Worm (Caenorhabditis elegans) whole organism, midembryonic: Measurements from ENCODE around the gene C35B8.3.

ENCODE experiments used
- T22C8.4 ChIP-seq: fragments of 200-800 bp; sonication (Bioruptor generic); IDR thresholded peaks from 2 replicates; pipeline ENCODE4 v1.3.6; 2022; ENCODE audit warnings: missing genetic modification characterization, missing compliant biosample characterization
- cog-1 ChIP-seq: sonication (generic microtip); optimal IDR thresholded peaks from 2 replicates; lab custom pipeline; 2016; ENCODE audit warnings: missing genetic modification characterization, missing compliant biosample characterization
- flt-1 ChIP-seq: fragments of 200-800 bp; sonication (Bioruptor generic); IDR thresholded peaks from 2 replicates; pipeline ENCODE4 v1.3.6; 2022; ENCODE audit warnings: missing genetic modification characterization, missing compliant biosample characterization
- klf-2 ChIP-seq: fragments of 200-800 bp; sonication (Bioruptor generic); conservative IDR thresholded peaks from 2 replicates; pipeline ENCODE4 v1.3.6; 2022; ENCODE audit warnings: missing genetic modification reagents, missing genetic modification characterization, missing compliant biosample characterization
- med-1 ChIP-seq: sonication (generic microtip); optimal IDR thresholded peaks from 2 replicates; lab custom pipeline; 2017; ENCODE audit warnings: missing genetic modification characterization, mild to moderate bottlenecking, missing compliant biosample characterization, antibody characterized with exemption, missing genetic modification reagents; ENCODE audit not compliant: insufficient read depth
- ref-1 ChIP-seq: fragments of 200-800 bp; sonication (Bioruptor generic); conservative IDR thresholded peaks from 2 replicates; pipeline ENCODE4 v1.3.6; 2022; ENCODE audit warnings: missing genetic modification reagents, missing genetic modification characterization, missing compliant biosample characterization
- tab-1 ChIP-seq: fragments of 200-800 bp; sonication (Bioruptor generic); IDR thresholded peaks from 2 replicates; pipeline ENCODE4 v1.3.6; 2022; ENCODE audit warnings: missing genetic modification characterization, missing compliant biosample characterization
- ztf-23 ChIP-seq: fragments of 200-800 bp; sonication (Bioruptor generic); IDR thresholded peaks from 2 replicates; pipeline ENCODE4 v1.3.6; 2022; ENCODE audit warnings: missing genetic modification reagents, missing genetic modification characterization, missing compliant biosample characterization
- ztf-29 ChIP-seq: fragments of 200-800 bp; sonication (Bioruptor generic); IDR thresholded peaks from 2 replicates; pipeline ENCODE4 v1.3.6; 2022; ENCODE audit warnings: missing genetic modification reagents, missing genetic modification characterization, missing compliant biosample characterization

DNA sequence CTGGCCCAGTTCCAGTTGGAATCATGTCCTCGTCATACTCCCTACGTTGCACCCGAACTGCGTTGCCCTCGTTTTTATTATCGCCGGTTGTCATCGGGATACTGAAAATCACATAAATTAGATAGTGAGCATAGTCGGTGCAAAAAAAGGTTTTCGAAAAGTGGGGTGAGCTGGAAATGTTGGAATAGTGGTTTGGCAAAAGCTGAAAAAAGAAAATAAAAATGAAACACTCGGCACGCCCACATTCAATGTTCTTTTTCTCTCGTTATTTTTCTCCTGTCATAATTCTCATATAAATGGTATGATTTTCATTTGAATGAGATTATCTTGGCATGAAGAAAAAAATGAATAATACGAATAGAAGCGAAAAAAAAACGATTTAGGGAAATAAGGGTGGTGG lies 50.5 kb downstream of the C35B8.3 start, which contains the start of gene F18G5.6:
- no peak for TF ChIP-seq ztf-29 (GFP tag; lab: Robert Waterston, UW)
- TF ChIP-seq tab-1: no peak
- TF ChIP-seq ref-1: no peak
- TF ChIP-seq flt-1: no peak
- TF ChIP-seq klf-2: no peak
- TF ChIP-seq med-1 (GFP tag; lab: Kevin White, UChicago): no peak
- no peak for TF ChIP-seq cog-1 (tag; lab: Kevin White, UChicago)
- TF ChIP-seq T22C8.4 (GFP tag; lab: Robert Waterston, UW): no peak
- TF ChIP-seq ztf-23 (GFP tag; lab: Robert Waterston, UW): no peak
